Fruit fly (Drosophila melanogaster) ovary, adult (tissue): ENCODE measurements around the gene dmrt11E.

Source experiments
- CG17801 ChIP-seq: fragments of 200-800 bp; optimal IDR thresholded peaks from 2 replicates; lab custom pipeline; 2019; ENCODE audit warnings: missing biosample characterization, mild to moderate bottlenecking, missing genetic modification characterization, moderate library complexity; ENCODE audit not compliant: partially characterized antibody

dmrt11E gene

DNA sequence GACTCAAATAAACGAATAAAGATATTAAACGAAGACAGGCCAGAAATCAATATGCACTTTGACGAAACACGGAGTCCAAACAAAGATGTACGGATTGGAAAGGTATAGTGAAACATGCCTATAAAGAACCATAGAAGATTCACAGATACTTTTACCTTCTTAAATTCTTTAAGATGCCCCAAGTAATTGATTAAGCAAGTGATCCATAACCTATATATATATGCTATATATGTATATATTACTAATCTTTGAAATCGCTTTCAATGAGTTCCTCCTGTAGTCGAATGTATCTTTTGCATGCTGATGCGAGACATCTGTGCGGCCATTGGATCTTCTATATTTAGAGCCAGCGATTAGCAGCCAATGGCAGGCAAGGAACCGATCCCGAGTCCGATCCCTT, at the start of gene dmrt11E:
TSS of gene dmrt11E (plus strand) at position 43 of the 400 bp plus-strand sequence.
- TF ChIP-seq CG17801 (GFP tag; lab: Kevin White, UChicago) = no peak

DNA sequence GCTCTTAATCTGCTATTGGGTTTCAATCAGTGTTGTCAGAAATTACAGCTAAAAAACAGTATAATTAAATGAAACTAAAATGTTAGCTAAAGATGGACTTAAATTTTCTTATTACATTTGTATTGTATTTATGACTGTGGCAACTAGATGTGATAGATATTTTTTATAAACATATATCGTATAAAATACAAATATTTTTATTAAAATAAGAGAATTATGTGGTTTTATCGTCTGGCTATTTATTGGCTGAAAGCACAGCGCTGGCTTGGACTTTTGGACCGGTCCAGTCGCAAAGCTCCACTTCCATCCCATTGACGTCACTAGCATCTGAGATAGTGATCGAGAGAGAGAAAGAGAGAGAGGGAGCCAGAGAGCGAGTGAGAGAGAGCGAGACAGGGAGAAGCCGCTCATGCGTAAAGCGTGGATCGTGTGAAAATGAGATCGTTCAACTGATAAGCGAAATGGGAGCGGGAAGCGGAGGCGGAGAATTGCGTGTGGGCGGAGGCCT, 48.6 kb upstream of the dmrt11E start:
- TF ChIP-seq CG17801 (GFP tag; lab: Kevin White, UChicago) = peak; percentile 91

DNA sequence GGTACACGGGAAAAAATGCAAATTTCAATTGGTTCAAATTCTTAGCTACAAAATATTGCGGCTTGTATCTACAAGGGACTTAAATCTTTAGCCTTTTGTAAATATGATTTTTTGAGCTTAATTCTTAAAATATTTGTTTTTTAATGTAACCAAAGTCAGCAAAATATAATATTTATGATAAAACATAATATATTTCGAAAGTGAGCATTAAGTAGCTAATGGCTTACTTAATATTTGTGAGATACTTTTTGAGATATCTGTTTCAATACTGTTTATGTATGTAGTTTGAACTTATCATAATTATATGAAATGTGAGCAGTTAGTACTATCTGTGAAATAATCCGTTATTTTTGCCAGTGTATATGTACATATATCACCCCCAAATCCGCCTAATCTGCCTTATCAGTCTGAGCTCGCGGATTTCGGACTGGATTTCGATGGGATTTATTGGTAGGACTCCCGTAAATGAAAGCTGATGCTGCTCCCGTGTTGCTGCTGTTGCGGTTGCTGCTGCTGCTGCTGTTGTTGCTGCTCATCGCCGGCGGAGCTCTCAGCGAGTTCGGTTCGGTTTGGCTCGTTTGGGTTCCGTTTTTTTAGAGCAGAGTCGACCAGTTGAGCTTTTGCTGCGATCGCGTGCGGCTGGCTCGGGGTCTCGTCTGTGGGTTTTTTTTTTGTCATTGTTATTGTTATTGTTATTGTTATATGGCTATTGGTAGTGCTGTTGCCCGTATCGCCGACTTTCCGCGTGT, 47.1 kb upstream of the dmrt11E start:
- TF ChIP-seq CG17801 (GFP tag; lab: Kevin White, UChicago) = no peak

DNA sequence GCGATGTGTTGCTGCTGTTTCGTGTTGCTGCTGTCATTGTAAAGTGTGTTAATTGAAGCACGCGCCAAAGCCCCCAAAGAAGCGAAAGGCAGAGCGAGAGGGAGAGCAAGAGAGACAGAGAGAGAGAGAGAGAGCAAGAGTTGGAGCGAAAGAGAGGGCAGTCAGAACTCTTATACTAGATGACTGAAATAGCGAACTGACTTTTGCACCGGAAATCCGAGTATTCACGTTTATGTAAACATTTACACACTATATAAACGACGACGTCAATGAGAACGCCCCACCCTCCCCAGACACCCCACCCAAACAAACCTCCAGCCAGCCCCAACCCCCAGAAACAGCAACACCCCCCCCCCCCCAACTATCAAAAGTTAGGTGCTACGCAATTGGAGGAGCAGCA, 45.6 kb upstream of the dmrt11E start:
- peak; percentile 9 for TF ChIP-seq CG17801 (GFP tag; lab: Kevin White, UChicago)

DNA sequence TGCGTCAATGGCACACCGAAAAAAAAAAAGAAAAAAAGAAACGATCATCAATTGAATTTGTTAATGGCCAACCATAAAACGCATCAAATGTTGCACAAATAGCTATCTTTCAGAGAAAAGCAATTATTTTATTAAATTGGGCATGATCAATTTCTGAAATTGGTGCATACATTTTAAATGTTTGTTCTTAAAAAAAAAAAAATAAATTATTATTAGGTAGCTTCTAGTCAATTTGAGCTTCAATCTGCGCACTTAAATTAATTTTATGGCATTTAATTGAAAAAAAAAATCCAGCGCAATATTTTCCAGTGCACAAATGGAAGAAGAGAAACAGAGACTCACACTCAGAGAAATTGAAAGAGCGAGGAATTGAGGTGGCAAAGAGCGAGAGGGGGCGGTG, 44.9 kb upstream of the dmrt11E start:
- TF ChIP-seq CG17801 (GFP tag; lab: Kevin White, UChicago) = peak; percentile 33

DNA sequence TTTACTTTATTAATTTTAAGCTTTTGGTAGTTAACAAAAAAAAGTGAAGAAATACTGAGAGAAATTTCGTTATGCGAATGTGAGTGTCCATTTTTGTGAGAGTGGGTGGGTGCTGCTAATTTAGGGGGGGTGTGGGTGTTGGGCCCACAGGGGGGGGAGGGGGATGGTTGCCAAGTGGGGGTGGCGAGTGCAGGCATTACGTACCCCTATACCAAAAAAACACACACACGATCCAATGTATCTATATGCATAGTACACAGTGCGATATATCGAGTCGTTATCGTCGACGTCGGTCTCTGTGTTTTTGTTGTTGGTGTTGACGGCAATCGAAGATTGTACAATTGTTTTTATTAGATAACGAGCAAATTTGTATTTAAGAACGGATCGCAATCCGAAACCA, 44.5 kb upstream of the dmrt11E start:
- no peak for TF ChIP-seq CG17801 (GFP tag; lab: Kevin White, UChicago)

DNA sequence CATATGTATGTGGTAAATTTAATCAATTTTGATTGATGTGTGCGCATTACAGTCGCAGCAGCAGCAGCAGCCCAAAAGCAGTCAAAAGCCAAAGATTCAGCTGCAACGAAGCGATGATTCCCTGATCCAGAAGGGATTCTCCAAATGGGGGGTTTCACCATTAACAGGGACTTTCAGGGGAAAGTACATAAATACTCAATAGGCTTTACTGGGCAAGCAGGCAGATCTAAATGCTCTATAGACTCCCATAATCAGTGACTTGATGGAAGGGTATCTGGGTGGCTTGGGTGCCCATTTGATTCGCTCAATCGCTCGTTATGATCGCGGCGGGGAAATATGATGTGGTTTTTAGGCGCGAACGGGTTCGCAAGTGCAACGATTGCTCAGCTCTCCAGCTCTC, 42.7 kb upstream of the dmrt11E start:
- TF ChIP-seq CG17801 (GFP tag; lab: Kevin White, UChicago) = no peak

DNA sequence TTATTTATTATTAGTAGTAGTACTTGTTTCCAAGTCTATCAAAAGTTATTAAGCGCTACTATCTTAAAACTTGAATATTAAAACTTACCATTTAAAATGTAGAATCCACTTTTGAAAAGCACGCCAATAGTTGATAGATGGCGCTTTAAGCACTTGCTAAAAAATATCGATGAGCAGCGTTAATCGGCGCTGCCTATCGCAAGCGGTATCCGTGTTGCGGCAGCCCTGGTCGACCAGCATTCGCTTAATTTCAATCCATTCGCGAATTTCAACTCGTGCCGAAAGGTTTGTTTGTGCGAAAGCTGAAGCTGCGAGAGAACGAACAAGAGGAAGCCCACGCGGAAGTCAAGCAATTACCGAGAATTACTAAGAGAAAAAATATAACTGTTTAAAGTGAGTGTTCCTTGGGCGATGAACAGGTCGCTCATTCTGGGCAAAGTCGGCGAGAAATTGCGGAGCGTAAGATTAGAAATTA, 38.4 kb upstream of the dmrt11E start, which contains the start of gene Prx2:
TSS of gene Prx2 (plus strand) at position 253 of the 475 bp plus-strand sequence.
- peak; percentile 69 for TF ChIP-seq CG17801 (GFP tag; lab: Kevin White, UChicago)

DNA sequence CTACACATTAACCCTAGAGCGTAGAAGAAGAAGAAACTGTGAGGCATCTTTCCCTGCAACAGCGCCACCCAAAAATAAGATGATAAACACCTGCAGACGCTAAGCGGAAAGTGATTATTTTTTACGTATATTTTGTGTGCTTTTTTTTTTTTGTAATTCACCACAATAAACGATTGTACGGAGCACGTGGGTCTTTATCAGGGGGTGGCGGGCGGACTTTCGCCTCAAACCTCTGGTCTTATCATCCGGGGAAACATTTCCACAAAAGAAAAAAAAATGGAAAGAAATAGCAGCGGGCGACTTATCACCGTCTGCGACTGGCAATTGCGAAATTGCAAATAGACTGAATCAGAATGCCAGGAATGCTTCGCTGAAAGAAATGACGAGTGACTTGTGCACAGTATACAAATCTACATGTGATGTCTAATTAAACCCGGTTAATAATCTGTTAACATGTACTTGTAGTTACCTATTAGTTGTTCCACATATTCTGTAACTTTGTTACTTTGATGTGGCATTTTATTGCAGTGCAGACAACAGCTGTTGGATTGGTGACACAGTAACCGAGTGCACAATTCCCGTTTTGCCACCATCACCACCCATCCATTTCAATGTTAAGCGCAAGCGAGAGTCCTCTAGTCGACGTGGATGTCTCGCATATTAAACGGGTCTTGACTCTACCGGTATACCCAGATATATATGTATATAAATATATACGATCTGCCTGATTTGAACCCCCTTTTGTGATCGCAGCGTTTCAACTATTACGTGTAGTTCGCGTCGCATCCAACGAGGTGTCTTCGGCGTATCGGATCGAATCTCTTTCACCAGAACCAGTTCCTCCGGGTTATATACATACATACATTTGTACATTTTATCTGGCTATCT, 35.9 kb upstream of the dmrt11E start:
- peak; percentile 56 for TF ChIP-seq CG17801 (GFP tag; lab: Kevin White, UChicago)

DNA sequence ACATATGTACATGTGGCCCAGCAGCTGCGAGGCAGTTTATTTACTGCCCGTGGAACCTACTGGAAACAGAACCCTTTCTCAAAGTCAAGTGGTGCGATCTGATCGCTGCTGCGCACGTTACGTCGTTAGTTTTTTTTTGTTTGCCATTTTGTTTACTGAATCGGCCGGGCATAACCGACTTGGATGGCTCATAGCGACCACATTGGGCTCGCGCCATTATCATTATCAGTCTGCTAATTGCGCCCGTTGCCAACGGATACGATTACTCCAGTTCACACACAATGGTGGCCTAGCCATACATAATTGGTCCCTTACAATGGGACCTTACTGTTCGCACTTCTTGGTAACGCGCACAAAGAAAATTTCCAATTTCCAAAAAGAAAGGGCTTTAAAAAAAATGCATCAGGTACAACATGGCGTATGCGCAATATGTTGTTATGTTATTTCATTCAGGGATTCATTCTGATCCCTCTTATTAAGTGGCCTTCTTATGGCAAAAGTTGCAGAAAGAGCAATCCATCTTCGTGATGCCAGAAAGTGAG, 35.2 kb upstream of the dmrt11E start:
- TF ChIP-seq CG17801 (GFP tag; lab: Kevin White, UChicago) = peak; percentile 17

DNA sequence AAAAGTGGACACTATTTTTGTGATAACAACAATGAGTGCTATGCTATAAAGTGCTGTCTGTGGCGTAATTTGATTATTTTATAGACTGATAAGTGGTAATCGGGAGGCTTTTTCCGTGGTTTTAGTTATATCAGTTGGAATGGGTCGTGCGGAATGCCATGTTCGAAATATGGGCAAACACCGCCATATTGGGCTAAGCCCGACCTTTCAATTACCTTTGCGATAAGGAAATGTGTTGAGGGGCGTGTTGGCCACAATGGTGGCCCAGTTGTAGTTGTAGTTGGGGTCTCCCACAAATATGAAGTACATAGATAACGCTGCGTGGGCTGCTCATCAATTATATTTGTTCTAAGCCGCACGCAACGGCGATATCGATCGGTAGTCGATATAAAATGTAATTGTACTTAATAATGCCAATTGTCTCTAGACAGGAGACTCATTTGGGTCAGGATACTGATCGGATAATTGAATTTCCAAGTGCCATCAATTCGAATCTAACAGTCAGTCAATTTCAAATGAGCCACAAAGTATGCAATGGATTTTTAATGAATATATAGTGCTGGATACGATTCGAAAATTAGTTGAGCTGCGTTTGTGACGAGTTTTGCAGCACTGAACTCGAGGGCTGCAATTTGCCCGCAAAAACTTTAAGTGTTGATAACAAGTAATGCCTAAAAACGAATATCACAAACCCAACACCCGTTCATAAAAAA, 33.4 kb upstream of the dmrt11E start:
- peak; percentile 23 for TF ChIP-seq CG17801 (GFP tag; lab: Kevin White, UChicago)

DNA sequence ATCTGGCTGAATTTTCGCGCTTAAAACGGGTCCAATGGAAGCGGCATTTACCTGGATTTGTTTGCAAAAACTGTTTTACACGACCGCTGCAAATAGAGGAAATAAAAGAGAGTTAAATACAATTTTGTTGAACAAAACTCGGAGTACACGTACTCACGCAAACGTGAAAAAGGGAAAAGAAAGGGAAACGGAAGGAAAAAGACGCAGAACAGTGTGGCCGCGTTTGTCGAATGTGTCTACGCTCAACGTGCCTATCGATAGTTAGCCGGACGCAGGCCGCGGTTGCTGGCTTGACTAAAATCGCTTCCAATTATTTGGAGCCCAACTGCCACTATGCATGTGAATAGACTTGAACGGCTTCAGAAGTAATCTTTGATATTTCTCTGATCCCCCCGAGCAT, 30.5 kb upstream of the dmrt11E start, which contains the start of gene RpS15Aa:
TSS of gene RpS15Aa (minus strand) at position 252 of the 400 bp plus-strand sequence.
- TF ChIP-seq CG17801 (GFP tag; lab: Kevin White, UChicago) = peak; percentile 90

DNA sequence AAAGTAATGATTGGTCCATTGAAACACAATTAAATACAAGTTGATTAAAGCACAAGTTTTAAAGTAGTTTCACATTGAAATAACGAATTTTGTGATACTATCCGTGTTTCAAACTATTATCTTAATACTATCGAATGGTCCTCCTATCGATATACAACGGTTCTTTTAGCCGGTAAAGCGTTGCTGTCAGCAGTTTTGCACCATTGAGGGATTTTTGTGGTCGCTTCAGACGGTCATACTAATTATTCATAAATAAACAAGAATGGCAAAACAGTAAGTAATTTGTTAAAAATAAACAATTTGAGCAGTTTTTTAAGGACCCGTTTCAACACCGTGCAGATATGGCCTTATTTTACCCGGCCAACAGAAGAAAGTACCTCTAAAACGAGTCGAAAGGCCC, 29.9 kb upstream of the dmrt11E start, which contains the start of gene CG15747:
TSS of gene CG15747 (plus strand) at position 206 of the 400 bp plus-strand sequence.
- TF ChIP-seq CG17801 (GFP tag; lab: Kevin White, UChicago) = no peak

DNA sequence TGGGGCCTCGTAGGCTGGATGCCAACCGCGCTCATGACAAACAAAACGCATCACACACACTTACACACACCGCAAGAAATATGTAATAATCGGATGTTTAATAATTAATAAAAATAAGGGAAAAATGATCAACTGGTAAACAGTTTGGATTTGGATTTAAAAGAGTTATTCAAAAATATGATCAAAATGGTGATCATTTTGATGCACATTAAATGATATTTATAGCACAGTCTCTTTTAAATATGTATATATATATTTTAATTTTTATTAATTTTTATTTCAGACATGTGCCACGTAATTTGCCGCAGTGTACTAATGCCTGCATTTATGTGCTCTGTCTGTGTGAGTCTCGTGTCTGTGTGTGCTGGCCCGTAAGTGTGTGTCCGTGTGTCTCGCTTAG, 22.7 kb upstream of the dmrt11E start:
- no peak for TF ChIP-seq CG17801 (GFP tag; lab: Kevin White, UChicago)
